Worm (Caenorhabditis elegans) whole organism, young adult: ENCODE data around the gene ogt-1.
A peak's percentile ranks its signal among the peaks of the same experiment; 100 is the strongest.

Experiments used
- C17E4.6 ChIP-seq: fragments of 200-800 bp; sonication (Bioruptor generic); IDR thresholded peaks from 2 replicates; pipeline ENCODE4 v1.3.6; 2022; ENCODE audit warnings: missing genetic modification reagents, missing genetic modification characterization, missing compliant biosample characterization
- F22D6.2 ChIP-seq: sonication (generic microtip); optimal IDR thresholded peaks from 2 replicates; lab custom pipeline; 2016; ENCODE audit warnings: mild to moderate bottlenecking, missing genetic modification characterization, missing compliant biosample characterization
- K11D2.4 ChIP-seq: fragments of 200-800 bp; sonication (Bioruptor generic); IDR thresholded peaks from 2 replicates; pipeline ENCODE4 v1.3.6; 2022; ENCODE audit warnings: missing genetic modification reagents, missing genetic modification characterization, missing compliant biosample characterization
- K12H6.12 ChIP-seq: fragments of 200-800 bp; sonication (Bioruptor generic); optimal IDR thresholded peaks from 2 replicates; lab custom pipeline; 2018; ENCODE audit warnings: mild to moderate bottlenecking, missing genetic modification characterization, missing compliant biosample characterization
- T26A5.8 ChIP-seq: sonication (generic microtip); optimal IDR thresholded peaks from 2 replicates; lab custom pipeline; 2016; ENCODE audit warnings: missing genetic modification characterization, missing compliant biosample characterization
- Y79H2A.3 ChIP-seq: fragments of 200-800 bp; sonication (Bioruptor generic); conservative IDR thresholded peaks from 2 replicates; pipeline ENCODE4 v1.3.6; 2022; ENCODE audit warnings: missing genetic modification reagents, missing genetic modification characterization, missing compliant biosample characterization
- ama-1 ChIP-seq, 3 experiments: fragments of 150-350 bp in 1 of 3; sonication (generic microtip) in 2 of 3; optimal IDR thresholded peaks; 2 replicates each; lab custom pipeline; 2014 to 2018; ENCODE audit warnings: missing biosample characterization in 2 of 3, missing genetic modification characterization in 2 of 3, missing genetic modification reagents in 2 of 3
- aptf-3 ChIP-seq: fragments of 200-800 bp; sonication (Bioruptor generic); IDR thresholded peaks from 2 replicates; pipeline ENCODE4 v1.3.6; 2022; ENCODE audit warnings: missing genetic modification characterization, missing compliant biosample characterization
- attf-3 ChIP-seq: fragments of 200-800 bp; sonication (Bioruptor generic); conservative IDR thresholded peaks from 2 replicates; pipeline ENCODE4 v1.3.6; 2022; ENCODE audit warnings: missing genetic modification reagents, missing genetic modification characterization, missing compliant biosample characterization
- attf-6 ChIP-seq: fragments of 200-800 bp; sonication (Bioruptor generic); IDR thresholded peaks from 2 replicates; pipeline ENCODE4 v1.3.6; 2022; ENCODE audit warnings: missing genetic modification reagents, missing genetic modification characterization, missing compliant biosample characterization
- bed-1 ChIP-seq: fragments of 200-800 bp; sonication (Bioruptor generic); IDR thresholded peaks from 2 replicates; pipeline ENCODE4 v1.3.6; 2022; ENCODE audit warnings: missing genetic modification reagents, missing genetic modification characterization, missing compliant biosample characterization
- ceh-79 ChIP-seq: sonication (generic microtip); optimal IDR thresholded peaks from 2 replicates; lab custom pipeline; 2017; ENCODE audit warnings: mild to moderate bottlenecking, missing genetic modification characterization, missing compliant biosample characterization
- chd-7 ChIP-seq: sonication (generic microtip); optimal IDR thresholded peaks from 2 replicates; lab custom pipeline; 2016; ENCODE audit warnings: mild to moderate bottlenecking, missing genetic modification characterization, moderate library complexity, missing compliant biosample characterization
- die-1 ChIP-seq: sonication (generic microtip); optimal IDR thresholded peaks from 2 replicates; lab custom pipeline; 2016; ENCODE audit warnings: missing genotype, mild to moderate bottlenecking, missing genetic modification characterization, missing compliant biosample characterization
- dpff-1 ChIP-seq: sonication (generic microtip); optimal IDR thresholded peaks from 2 replicates; lab custom pipeline; 2017; ENCODE audit warnings: mild to moderate bottlenecking, missing genetic modification characterization, missing compliant biosample characterization
- dpl-1 ChIP-seq: fragments of 150-350 bp; optimal IDR thresholded peaks from 2 replicates; lab custom pipeline; 2014; ENCODE audit warnings: missing biosample characterization, missing genetic modification reagents, missing genetic modification characterization
- egl-18 ChIP-seq: fragments of 200-800 bp; sonication (Bioruptor generic); IDR thresholded peaks from 2 replicates; pipeline ENCODE4 v1.3.6; 2022; ENCODE audit warnings: missing genetic modification reagents, missing genetic modification characterization, missing compliant biosample characterization
- gei-17 ChIP-seq: fragments of 200-800 bp; sonication (Bioruptor generic); optimal IDR thresholded peaks from 2 replicates; lab custom pipeline; 2018; ENCODE audit warnings: mild to moderate bottlenecking, missing genetic modification characterization, missing compliant biosample characterization
- him-1 ChIP-seq: sonication (generic microtip); optimal IDR thresholded peaks from 2 replicates; lab custom pipeline; 2016; ENCODE audit warnings: missing genotype, missing genetic modification reagents, missing genetic modification characterization, missing compliant biosample characterization
- hlh-26 ChIP-seq: fragments of 200-800 bp; sonication (Bioruptor generic); conservative IDR thresholded peaks from 2 replicates; pipeline ENCODE4 v1.3.6; 2022; ENCODE audit warnings: missing genetic modification reagents, missing genetic modification characterization, missing compliant biosample characterization
- hmg-1.2 ChIP-seq: fragments of 200-800 bp; sonication (Bioruptor generic); IDR thresholded peaks from 2 replicates; pipeline ENCODE4 v1.3.6; 2022; ENCODE audit warnings: missing genetic modification reagents, missing genetic modification characterization, missing compliant biosample characterization
- hsf-1 ChIP-seq: fragments of 200-800 bp; sonication (Bioruptor generic); IDR thresholded peaks from 2 replicates; pipeline ENCODE4 v1.3.6; 2022; ENCODE audit warnings: missing genetic modification reagents, missing genetic modification characterization, missing compliant biosample characterization
- lin-26 ChIP-seq: fragments of 200-800 bp; sonication (Bioruptor generic); IDR thresholded peaks from 2 replicates; pipeline ENCODE4 v1.3.6; 2022; ENCODE audit warnings: missing genetic modification reagents, missing genetic modification characterization, missing compliant biosample characterization
- lsy-27 ChIP-seq: sonication (generic microtip); optimal IDR thresholded peaks from 2 replicates; lab custom pipeline; 2017; ENCODE audit warnings: missing genetic modification characterization, mild to moderate bottlenecking, missing compliant biosample characterization, antibody characterized with exemption, missing genotype, borderline replicate concordance; ENCODE audit not compliant: insufficient read depth
- madf-10 ChIP-seq: sonication (generic microtip); optimal IDR thresholded peaks from 2 replicates; lab custom pipeline; 2016; ENCODE audit warnings: mild to moderate bottlenecking, missing genetic modification characterization, missing compliant biosample characterization
- madf-8 ChIP-seq: fragments of 200-800 bp; sonication (Bioruptor generic); conservative IDR thresholded peaks from 2 replicates; pipeline ENCODE4 v1.3.6; 2022; ENCODE audit warnings: missing genetic modification reagents, missing genetic modification characterization, missing compliant biosample characterization
- mel-28 ChIP-seq: sonication (generic microtip); optimal IDR thresholded peaks from 2 replicates; lab custom pipeline; 2016; ENCODE audit warnings: borderline replicate concordance, mild to moderate bottlenecking, missing genetic modification characterization, missing compliant biosample characterization
- mes-4 ChIP-seq: sonication (generic microtip); optimal IDR thresholded peaks from 2 replicates; lab custom pipeline; 2016; ENCODE audit warnings: missing genotype, missing genetic modification characterization, missing compliant biosample characterization
- mxl-1 ChIP-seq: sonication (generic microtip); optimal IDR thresholded peaks from 2 replicates; lab custom pipeline; 2016; ENCODE audit warnings: missing genetic modification characterization, missing compliant biosample characterization
- nfya-1 ChIP-seq: sonication (generic microtip); optimal IDR thresholded peaks from 2 replicates; lab custom pipeline; 2017; ENCODE audit warnings: antibody characterized with exemption, missing compliant biosample characterization, missing genetic modification characterization, borderline replicate concordance; ENCODE audit not compliant: insufficient read depth
- nfya-2 ChIP-seq: fragments of 200-800 bp; sonication (Bioruptor generic); IDR thresholded peaks from 2 replicates; pipeline ENCODE4 v1.3.6; 2022; ENCODE audit warnings: missing genetic modification reagents, missing genetic modification characterization, missing compliant biosample characterization
- nhr-120 ChIP-seq: fragments of 200-800 bp; sonication (Bioruptor generic); IDR thresholded peaks from 2 replicates; pipeline ENCODE4 v1.3.6; 2022; ENCODE audit warnings: missing genetic modification characterization, missing compliant biosample characterization
- nhr-80 ChIP-seq: sonication (generic microtip); optimal IDR thresholded peaks from 2 replicates; lab custom pipeline; 2016; ENCODE audit warnings: missing genetic modification characterization, missing compliant biosample characterization
- rpc-1 ChIP-seq, 2 experiments: fragments of 150-350 bp in 1 of 2; sonication (generic microtip) in 1 of 2; optimal IDR thresholded peaks; 2 replicates each; lab custom pipeline; 2014 to 2018; ENCODE audit warnings: missing biosample characterization in 1 of 2, missing genetic modification characterization in 1 of 2, missing genetic modification reagents in 1 of 2, missing genotype in 1 of 2
- sdz-38 ChIP-seq: sonication (generic microtip); optimal IDR thresholded peaks from 2 replicates; lab custom pipeline; 2016; ENCODE audit warnings: missing genotype, missing genetic modification characterization, missing compliant biosample characterization
- snpc-3.4 ChIP-seq: sonication (generic microtip); optimal IDR thresholded peaks from 2 replicates; lab custom pipeline; 2017; ENCODE audit warnings: missing genetic modification characterization, mild to moderate bottlenecking, missing compliant biosample characterization, antibody characterized with exemption, moderate library complexity, missing genotype, missing genetic modification reagents
- somi-1 ChIP-seq: fragments of 200-800 bp; sonication (Bioruptor generic); optimal IDR thresholded peaks from 2 replicates; lab custom pipeline; 2018; ENCODE audit warnings: mild to moderate bottlenecking, missing genetic modification characterization, missing compliant biosample characterization
- sptf-2 ChIP-seq: fragments of 200-800 bp; sonication (Bioruptor generic); optimal IDR thresholded peaks from 2 replicates; lab custom pipeline; 2018; ENCODE audit warnings: mild to moderate bottlenecking, missing genetic modification characterization, missing compliant biosample characterization
- unc-62 ChIP-seq: fragments of 150-350 bp; optimal IDR thresholded peaks from 2 replicates; lab custom pipeline; 2014; ENCODE audit warnings: missing biosample characterization, missing genetic modification reagents, missing genetic modification characterization
- ztf-18 ChIP-seq: sonication (generic microtip); optimal IDR thresholded peaks from 2 replicates; lab custom pipeline; 2016; ENCODE audit warnings: missing genotype, mild to moderate bottlenecking, missing genetic modification characterization, missing compliant biosample characterization
- ztf-28 ChIP-seq: fragments of 200-800 bp; sonication (Bioruptor generic); IDR thresholded peaks from 2 replicates; pipeline ENCODE4 v1.3.6; 2022; ENCODE audit warnings: missing genetic modification reagents, missing genetic modification characterization, missing compliant biosample characterization

ogt-1 gene

ce11 chrIII:7155631-7156030, 2.0 kb upstream of the ogt-1 start (continued):
- TF ChIP-seq nhr-120 (no peak), lin-26 (GFP tag; lab: Robert Waterston, UW) (0 out of 2 replicates have a peak, but pooled peaks have one; percentile 43), ceh-79 (no peak), hlh-26 (GFP tag; lab: Robert Waterston, UW) (no peak), die-1 (tag; lab: Kevin White, UChicago) (peak; percentile 39), nhr-80 (tag; lab: Kevin White, UChicago) (peak; percentile 77)

ce11 chrIII:7154526-7154925, 929 bp upstream of the ogt-1 start:
- TF ChIP-seq hmg-1.2 (GFP tag; lab: Robert Waterston, UW) (peak; percentile 4; the same call in 1 of the 2 replicates), K12H6.12 (tag; lab: Kevin White, UChicago) (no peak), lin-26 (GFP tag; lab: Robert Waterston, UW) (0 out of 2 replicates have a peak, but pooled peaks have one; percentile 23)

ce11 chrIII:7152569-7152968, 1.0 kb downstream of the ogt-1 start:
- TF ChIP-seq snpc-3.4 (tag; lab: Kevin White, UChicago) (no peak), attf-6 (GFP tag; lab: Robert Waterston, UW) (no peak), rpc-1 (optimal IDR thresholded peaks at IDR 0.05; lab: Kevin White, UChicago) (no peak), rpc-1 (tag; optimal IDR thresholded peaks at IDR 0.05; lab: Kevin White, UChicago) (no peak), T26A5.8 (tag; lab: Kevin White, UChicago) (no peak), nfya-1 (no peak)

ce11 chrIII:7150162-7150561, 3.4 kb downstream of the ogt-1 start:
- TF ChIP-seq Y79H2A.3 = no peak
- no peak for TF ChIP-seq K11D2.4
- TF ChIP-seq mxl-1 (tag; lab: Kevin White, UChicago) = no peak
- no peak for TF ChIP-seq attf-3 (GFP tag; lab: Robert Waterston, UW)
- no peak for TF ChIP-seq lsy-27 (tag; lab: Kevin White, UChicago)
- no peak for TF ChIP-seq somi-1 (GFP tag; lab: Kevin White, UChicago)
- no peak for TF ChIP-seq sdz-38
- TF ChIP-seq chd-7 (tag; lab: Kevin White, UChicago) = no peak
- TF ChIP-seq dpff-1 = no peak
- no peak for TF ChIP-seq nfya-2
- no peak for TF ChIP-seq C17E4.6 (GFP tag; lab: Robert Waterston, UW)
- no peak for TF ChIP-seq mel-28

- TF ChIP-seq dpl-1 (GFP tag; lab: Kevin White, UChicago) (no peak), egl-18 (no peak), C17E4.6 (GFP tag; lab: Robert Waterston, UW) (no peak), mes-4 (tag; lab: Kevin White, UChicago) (no peak), ztf-18 (tag; lab: Kevin White, UChicago) (no peak), madf-10 (tag; lab: Kevin White, UChicago) (no peak), dpff-1 (no peak), gei-17 (no peak), ztf-28 (GFP tag; lab: Robert Waterston, UW) (no peak), somi-1 (GFP tag; lab: Kevin White, UChicago) (no peak), hsf-1 (GFP tag; lab: Robert Waterston, UW) (no peak), madf-8 (GFP tag; lab: Robert Waterston, UW) (no peak), rpc-1 (optimal IDR thresholded peaks at IDR 0.05; lab: Kevin White, UChicago) (no peak), rpc-1 (tag; optimal IDR thresholded peaks at IDR 0.05; lab: Kevin White, UChicago) (no peak), him-1 (tag; lab: Kevin White, UChicago) (no peak), bed-1 (GFP tag; lab: Robert Waterston, UW) (no peak), sptf-2 (no peak), aptf-3 (GFP tag; lab: Robert Waterston, UW) (no peak), ama-1 (optimal IDR thresholded peaks at IDR 0.05; lab: Kevin White, UChicago) (no peak), ama-1 (GFP tag; optimal IDR thresholded peaks at IDR 0.05; lab: Kevin White, UChicago) (no peak), unc-62 (no peak), F22D6.2 (no peak)
Measured at ce11 chrIII:7148191-7148590, 5.4 kb downstream of the ogt-1 start.
